Worm (Caenorhabditis elegans) whole organism, young adult: ENCODE results near the gene F22F7.12.
A peak's percentile ranks its signal among the peaks of the same experiment; 100 is the strongest.

Experiments used
- C06A6.2 ChIP-seq: fragments of 200-800 bp; sonication (Bioruptor generic); conservative IDR thresholded peaks from 2 replicates; pipeline ENCODE4 v1.3.6; 2022; ENCODE audit warnings: missing genetic modification characterization, missing compliant biosample characterization
- F10E7.11 ChIP-seq: sonication (generic microtip); optimal IDR thresholded peaks from 2 replicates; lab custom pipeline; 2017; ENCODE audit warnings: mild to moderate bottlenecking, missing genetic modification characterization, moderate library complexity, missing compliant biosample characterization
- F33H1.4 ChIP-seq: fragments of 200-800 bp; sonication (Bioruptor generic); IDR thresholded peaks from 2 replicates; pipeline ENCODE4 v1.3.6; 2022; ENCODE audit warnings: missing genetic modification reagents, missing genetic modification characterization, missing compliant biosample characterization
- F52B5.7 ChIP-seq: sonication (generic microtip); optimal IDR thresholded peaks from 2 replicates; lab custom pipeline; 2016; ENCODE audit warnings: mild to moderate bottlenecking, missing genetic modification characterization, missing compliant biosample characterization
- Y56A3A.18 ChIP-seq: fragments of 200-800 bp; sonication (Bioruptor generic); IDR thresholded peaks from 2 replicates; pipeline ENCODE4 v1.3.6; 2022; ENCODE audit warnings: missing genetic modification reagents, missing genetic modification characterization, missing compliant biosample characterization
- ZK185.1 ChIP-seq: sonication (generic microtip); optimal IDR thresholded peaks from 2 replicates; lab custom pipeline; 2016; ENCODE audit warnings: mild to moderate bottlenecking, missing genetic modification characterization, missing compliant biosample characterization; ENCODE audit not compliant: poor library complexity, severe bottlenecking
- akir-1 ChIP-seq: fragments of 200-800 bp; sonication (Bioruptor generic); optimal IDR thresholded peaks from 2 replicates; lab custom pipeline; 2018; ENCODE audit warnings: mild to moderate bottlenecking, missing genetic modification characterization, moderate library complexity, missing compliant biosample characterization
- aptf-2 ChIP-seq: fragments of 200-800 bp; sonication (Bioruptor generic); conservative IDR thresholded peaks from 2 replicates; pipeline ENCODE4 v1.3.6; 2022; ENCODE audit warnings: missing genetic modification reagents, missing genetic modification characterization, missing compliant biosample characterization
- attf-5 ChIP-seq: fragments of 200-800 bp; sonication (Bioruptor generic); optimal IDR thresholded peaks from 2 replicates; lab custom pipeline; 2018; ENCODE audit warnings: mild to moderate bottlenecking, missing genetic modification characterization, missing compliant biosample characterization
- attf-6 ChIP-seq: fragments of 200-800 bp; sonication (Bioruptor generic); IDR thresholded peaks from 2 replicates; pipeline ENCODE4 v1.3.6; 2022; ENCODE audit warnings: missing genetic modification reagents, missing genetic modification characterization, missing compliant biosample characterization
- ccch-3 ChIP-seq: fragments of 200-800 bp; sonication (Bioruptor generic); optimal IDR thresholded peaks from 2 replicates; lab custom pipeline; 2018; ENCODE audit warnings: mild to moderate bottlenecking, missing genetic modification characterization, missing compliant biosample characterization
- ceh-100 ChIP-seq: fragments of 200-800 bp; sonication (Bioruptor generic); IDR thresholded peaks from 2 replicates; pipeline ENCODE4 v1.3.6; 2022; ENCODE audit warnings: missing genetic modification reagents, missing genetic modification characterization, missing compliant biosample characterization
- ceh-27 ChIP-seq: fragments of 200-800 bp; sonication (Bioruptor generic); optimal IDR thresholded peaks from 2 replicates; lab custom pipeline; 2018; ENCODE audit warnings: mild to moderate bottlenecking, missing genetic modification characterization, moderate library complexity, missing compliant biosample characterization
- ceh-40 ChIP-seq: fragments of 200-800 bp; sonication (Bioruptor generic); IDR thresholded peaks from 2 replicates; pipeline ENCODE4 v1.3.6; 2022; ENCODE audit warnings: missing genetic modification characterization, missing compliant biosample characterization
- dox-1 ChIP-seq: fragments of 200-800 bp; sonication (Bioruptor generic); IDR thresholded peaks from 2 replicates; pipeline ENCODE4 v1.3.6; 2022; ENCODE audit warnings: missing genetic modification reagents, missing genetic modification characterization, missing compliant biosample characterization
- dpl-1 ChIP-seq: fragments of 150-350 bp; optimal IDR thresholded peaks from 2 replicates; lab custom pipeline; 2014; ENCODE audit warnings: missing biosample characterization, missing genetic modification reagents, missing genetic modification characterization
- efl-1 ChIP-seq: fragments of 150-350 bp; optimal IDR thresholded peaks from 2 replicates; lab custom pipeline; 2014; ENCODE audit warnings: missing biosample characterization, missing genetic modification reagents, missing genetic modification characterization
- egl-44 ChIP-seq: fragments of 200-800 bp; sonication (Bioruptor generic); IDR thresholded peaks from 2 replicates; pipeline ENCODE4 v1.3.6; 2022; ENCODE audit warnings: missing genetic modification reagents, missing genetic modification characterization, missing compliant biosample characterization
- fkh-3 ChIP-seq: sonication (generic microtip); optimal IDR thresholded peaks from 2 replicates; lab custom pipeline; 2016; ENCODE audit warnings: mild to moderate bottlenecking, missing genetic modification characterization, missing compliant biosample characterization
- hmg-1.2 ChIP-seq: fragments of 200-800 bp; sonication (Bioruptor generic); IDR thresholded peaks from 2 replicates; pipeline ENCODE4 v1.3.6; 2022; ENCODE audit warnings: missing genetic modification reagents, missing genetic modification characterization, missing compliant biosample characterization
- lag-1 ChIP-seq: fragments of 200-800 bp; sonication (Bioruptor generic); IDR thresholded peaks from 2 replicates; pipeline ENCODE4 v1.3.6; 2022; ENCODE audit warnings: missing genetic modification reagents, missing genetic modification characterization, missing compliant biosample characterization
- lin-35 ChIP-seq, 3 experiments: fragments of 150-350 bp in 2 of 3; sonication (generic microtip) in 1 of 3; optimal IDR thresholded peaks; 2 replicates each; lab custom pipeline; 2014 to 2018; ENCODE audit warnings: missing biosample characterization in 3 of 3, missing genetic modification characterization in 3 of 3, missing genetic modification reagents in 3 of 3
- lin-40 ChIP-seq: sonication (generic microtip); optimal IDR thresholded peaks from 2 replicates; lab custom pipeline; 2016; ENCODE audit warnings: missing genetic modification characterization, mild to moderate bottlenecking, missing compliant biosample characterization, missing genotype, missing genetic modification reagents
- lin-54 ChIP-seq: fragments of 200-800 bp; sonication (Bioruptor generic); optimal IDR thresholded peaks from 2 replicates; lab custom pipeline; 2018; ENCODE audit warnings: mild to moderate bottlenecking, missing genetic modification characterization, missing compliant biosample characterization
- mcd-1 ChIP-seq: fragments of 200-800 bp; sonication (Bioruptor generic); IDR thresholded peaks from 2 replicates; pipeline ENCODE4 v1.3.6; 2022; ENCODE audit warnings: missing genetic modification reagents, missing genetic modification characterization, missing compliant biosample characterization
- mxl-1 ChIP-seq: sonication (generic microtip); optimal IDR thresholded peaks from 2 replicates; lab custom pipeline; 2016; ENCODE audit warnings: missing genetic modification characterization, missing compliant biosample characterization
- nfya-2 ChIP-seq: fragments of 200-800 bp; sonication (Bioruptor generic); IDR thresholded peaks from 2 replicates; pipeline ENCODE4 v1.3.6; 2022; ENCODE audit warnings: missing genetic modification reagents, missing genetic modification characterization, missing compliant biosample characterization
- nhr-120 ChIP-seq: fragments of 200-800 bp; sonication (Bioruptor generic); IDR thresholded peaks from 2 replicates; pipeline ENCODE4 v1.3.6; 2022; ENCODE audit warnings: missing genetic modification characterization, missing compliant biosample characterization
- nhr-80 ChIP-seq: sonication (generic microtip); optimal IDR thresholded peaks from 2 replicates; lab custom pipeline; 2016; ENCODE audit warnings: missing genetic modification characterization, missing compliant biosample characterization
- rec-8 ChIP-seq, 2 experiments: sonication (generic microtip); optimal IDR thresholded peaks; 2 replicates each; lab custom pipeline; 2016; ENCODE audit warnings: mild to moderate bottlenecking in 2 of 2, missing genetic modification characterization in 2 of 2, missing genetic modification reagents in 2 of 2, missing genotype in 2 of 2, missing biosample characterization in 1 of 2, missing compliant biosample characterization in 1 of 2, moderate library complexity in 1 of 2
- snpc-1.3 ChIP-seq: sonication (generic microtip); optimal IDR thresholded peaks from 2 replicates; lab custom pipeline; 2017; ENCODE audit warnings: missing genetic modification characterization, mild to moderate bottlenecking, missing compliant biosample characterization, antibody characterized with exemption, moderate library complexity, missing genotype, missing genetic modification reagents; ENCODE audit not compliant: insufficient read depth
- snpc-3.4 ChIP-seq: sonication (generic microtip); optimal IDR thresholded peaks from 2 replicates; lab custom pipeline; 2017; ENCODE audit warnings: missing genetic modification characterization, mild to moderate bottlenecking, missing compliant biosample characterization, antibody characterized with exemption, moderate library complexity, missing genotype, missing genetic modification reagents
- somi-1 ChIP-seq: fragments of 200-800 bp; sonication (Bioruptor generic); optimal IDR thresholded peaks from 2 replicates; lab custom pipeline; 2018; ENCODE audit warnings: mild to moderate bottlenecking, missing genetic modification characterization, missing compliant biosample characterization
- sptf-2 ChIP-seq: fragments of 200-800 bp; sonication (Bioruptor generic); optimal IDR thresholded peaks from 2 replicates; lab custom pipeline; 2018; ENCODE audit warnings: mild to moderate bottlenecking, missing genetic modification characterization, missing compliant biosample characterization
- ztf-26 ChIP-seq: sonication (generic microtip); optimal IDR thresholded peaks from 2 replicates; lab custom pipeline; 2017; ENCODE audit warnings: missing genetic modification characterization, missing compliant biosample characterization
- ztf-3 ChIP-seq: fragments of 200-800 bp; sonication (Bioruptor generic); optimal IDR thresholded peaks from 2 replicates; lab custom pipeline; 2018; ENCODE audit warnings: mild to moderate bottlenecking, missing genetic modification characterization, missing compliant biosample characterization
- ztf-6 ChIP-seq: fragments of 200-800 bp; sonication (Bioruptor generic); IDR thresholded peaks from 2 replicates; pipeline ENCODE4 v1.3.6; 2022; ENCODE audit warnings: missing genetic modification reagents, missing genetic modification characterization, missing compliant biosample characterization

Gene F22F7.12

ce11 chrV:2123164-2123563 is 21.1 kb downstream of the F22F7.12 start:
- no peak for TF ChIP-seq ceh-27 (GFP tag; lab: Kevin White, UChicago)
- no peak for TF ChIP-seq Y56A3A.18 (GFP tag; lab: Robert Waterston, UW)
- TF ChIP-seq nhr-80 (tag; lab: Kevin White, UChicago): peak; percentile 62
- TF ChIP-seq ceh-40 (GFP tag; lab: Robert Waterston, UW): no peak
- TF ChIP-seq ccch-3 (GFP tag; lab: Kevin White, UChicago): no peak

DNA sequence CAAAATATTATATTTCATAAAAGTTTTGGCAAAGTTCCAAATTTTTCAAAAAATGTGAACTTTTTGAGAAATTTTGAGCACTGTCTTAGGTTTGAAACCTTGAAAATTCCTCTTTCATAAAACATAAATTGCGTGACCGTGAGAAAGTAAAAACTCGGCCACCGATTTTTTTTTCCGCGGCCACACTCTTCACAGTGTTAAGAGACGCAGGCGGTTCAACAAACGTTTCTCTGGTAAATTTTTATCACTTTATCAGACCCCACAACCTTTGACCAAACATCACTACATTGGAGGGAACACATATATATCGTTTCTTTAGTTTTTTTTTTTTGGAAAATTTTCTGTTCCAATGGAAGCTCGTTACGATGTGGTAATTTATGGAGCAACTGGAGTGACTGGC is 21.8 kb downstream of the F22F7.12 start, which contains the start of gene F22F7.2:
TSS of gene F22F7.2 (plus strand) at position 266 of the 400 bp plus-strand sequence.
- TF ChIP-seq somi-1 (no peak), ceh-100 (GFP tag; lab: Robert Waterston, UW) (no peak), snpc-3.4 (tag; lab: Kevin White, UChicago) (no peak), fkh-3 (tag; lab: Kevin White, UChicago) (no peak), nfya-2 (no peak), ztf-26 (tag; lab: Kevin White, UChicago) (no peak), ZK185.1 (tag; lab: Kevin White, UChicago) (no peak), sptf-2 (GFP tag; lab: Kevin White, UChicago) (no peak), nhr-120 (GFP tag; lab: Robert Waterston, UW) (no peak), aptf-2 (GFP tag; lab: Robert Waterston, UW) (no peak), F10E7.11 (tag; lab: Kevin White, UChicago) (no peak), rec-8 (tag; optimal IDR thresholded peaks at IDR 0.05; lab: Kevin White, UChicago) (no peak), ccch-3 (GFP tag; lab: Kevin White, UChicago) (no peak), hmg-1.2 (GFP tag; lab: Robert Waterston, UW) (peak; percentile 23; the same call in 1 of the 2 replicates), dpl-1 (GFP tag; lab: Kevin White, UChicago) (no peak), ztf-6 (GFP tag; lab: Robert Waterston, UW) (no peak), attf-5 (GFP tag; lab: Kevin White, UChicago) (peak; percentile 3), dox-1 (no peak), lin-54 (GFP tag; lab: Kevin White, UChicago) (no peak), nhr-80 (tag; lab: Kevin White, UChicago) (peak; percentile 2), egl-44 (no peak)

- TF ChIP-seq lin-35 (GFP tag; optimal IDR thresholded peaks at IDR 0.05; lab: Kevin White, UChicago) (no peak), C06A6.2 (GFP tag; lab: Robert Waterston, UW) (no peak), F33H1.4 (GFP tag; lab: Robert Waterston, UW) (no peak), akir-1 (GFP tag; lab: Kevin White, UChicago) (no peak), nhr-120 (GFP tag; lab: Robert Waterston, UW) (no peak), lin-40 (no peak), egl-44 (no peak), efl-1 (GFP tag; lab: Kevin White, UChicago) (no peak), F52B5.7 (tag; lab: Kevin White, UChicago) (no peak), ZK185.1 (tag; lab: Kevin White, UChicago) (no peak), attf-6 (no peak), lag-1 (no peak), mxl-1 (tag; lab: Kevin White, UChicago) (no peak), snpc-1.3 (tag; lab: Kevin White, UChicago) (no peak), ztf-3 (GFP tag; lab: Kevin White, UChicago) (no peak), mcd-1 (GFP tag; lab: Robert Waterston, UW) (no peak)
These were observed 22.4 kb downstream of the F22F7.12 start, which contains the start of gene F22F7.8 for ce11 chrV:2121910-2122362. TSS of gene F22F7.8 (minus strand) at chrV:2121960.
